Fruit fly (Drosophila melanogaster): ENCODE results near the gene CG14431.

DNA sequence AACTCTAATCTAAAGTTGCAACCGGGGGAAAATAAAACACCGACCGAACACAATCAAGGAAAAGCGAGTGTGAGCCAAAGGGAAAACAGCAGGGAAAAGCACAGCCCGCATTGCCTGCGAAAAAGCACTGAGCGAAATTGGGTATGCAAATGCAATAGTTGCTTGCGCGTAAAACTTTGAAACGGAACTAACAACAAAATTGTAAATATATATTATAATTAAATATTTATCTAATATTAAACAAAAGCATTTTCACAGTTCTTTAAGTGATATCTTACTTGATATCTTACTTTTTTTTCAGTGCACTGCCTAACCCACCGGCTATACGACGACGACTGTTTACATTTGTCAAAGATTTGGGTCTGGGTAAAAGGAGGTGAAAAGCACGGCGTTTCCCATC lies 1.4 kb upstream of the CG14431 start:
- TF ChIP-seq psq (optimal IDR thresholded peaks at IDR 0.05) (no peak), EcR (GFP tag; optimal IDR thresholded peaks at IDR 0.05) (no peak)

All from whole organism.